Fruit fly (Drosophila melanogaster) whole organism, prepupa: ENCODE data around the gene CG5245.

Experiments used
- Blimp-1 ChIP-seq: fragments of 200-800 bp; sonication (Bioruptor generic); optimal IDR thresholded peaks from 3 replicates; lab custom pipeline; 2017; ENCODE audit warnings: missing biosample characterization, missing genetic modification characterization, mild to moderate bottlenecking, moderate library complexity, missing genetic modification reagents
- CG11762 ChIP-seq: fragments of 200-800 bp; sonication (Bioruptor generic); optimal IDR thresholded peaks from 3 replicates; lab custom pipeline; 2016; ENCODE audit warnings: missing biosample characterization, missing genetic modification characterization; ENCODE audit not compliant: insufficient read depth
- CG15336 ChIP-seq: fragments of 200-800 bp; sonication (Bioruptor generic); IDR thresholded peaks from 2 replicates; pipeline ENCODE4 v1.3.6; 2022; ENCODE audit warnings: missing biosample characterization, missing genetic modification characterization
- CG1621 ChIP-seq: fragments of 200-800 bp; sonication (Bioruptor generic); optimal IDR thresholded peaks from 3 replicates; lab custom pipeline; 2018; ENCODE audit warnings: missing biosample characterization, mild to moderate bottlenecking, missing genetic modification characterization
- CG16779 ChIP-seq: fragments of 200-800 bp; sonication (Bioruptor generic); optimal IDR thresholded peaks from 3 replicates; lab custom pipeline; 2017; ENCODE audit warnings: missing biosample characterization, mild to moderate bottlenecking, missing genetic modification characterization
- CG3032 ChIP-seq: fragments of 200-800 bp; optimal IDR thresholded peaks from 2 replicates; lab custom pipeline; 2019; ENCODE audit warnings: missing biosample characterization, mild to moderate bottlenecking, missing genetic modification characterization, moderate library complexity
- CG31627 ChIP-seq: fragments of 200-800 bp; sonication (Bioruptor generic); optimal IDR thresholded peaks from 3 replicates; lab custom pipeline; 2016; ENCODE audit warnings: missing biosample characterization, missing genetic modification characterization
- CG32006 ChIP-seq: fragments of 200-800 bp; sonication (Bioruptor generic); optimal IDR thresholded peaks from 3 replicates; lab custom pipeline; 2017; ENCODE audit warnings: missing biosample characterization, mild to moderate bottlenecking, missing genetic modification characterization
- CG34406 ChIP-seq: fragments of 200-800 bp; sonication (Bioruptor generic); optimal IDR thresholded peaks from 3 replicates; lab custom pipeline; 2016; ENCODE audit warnings: missing biosample characterization, missing genetic modification characterization
- CG4318 ChIP-seq: fragments of 200-800 bp; sonication (Bioruptor generic); optimal IDR thresholded peaks from 3 replicates; lab custom pipeline; 2017; ENCODE audit warnings: missing biosample characterization, mild to moderate bottlenecking, missing genetic modification characterization
- CG6163 ChIP-seq: fragments of 200-800 bp; sonication (Bioruptor generic); IDR thresholded peaks from 3 replicates; pipeline ENCODE4 v1.3.6; 2022; ENCODE audit warnings: missing biosample characterization, missing genetic modification characterization
- CG6792 ChIP-seq: fragments of 200-800 bp; sonication (Bioruptor generic); optimal IDR thresholded peaks from 3 replicates; lab custom pipeline; 2016; ENCODE audit warnings: missing biosample characterization, missing genetic modification characterization
- CG6854 ChIP-seq: fragments of 200-800 bp; sonication (Bioruptor generic); optimal IDR thresholded peaks from 2 replicates; lab custom pipeline; 2017; ENCODE audit warnings: missing biosample characterization, mild to moderate bottlenecking, missing genetic modification characterization
- CG7368 ChIP-seq: fragments of 200-800 bp; sonication (Bioruptor generic); optimal IDR thresholded peaks from 3 replicates; lab custom pipeline; 2016; ENCODE audit warnings: missing biosample characterization, missing genetic modification characterization
- CG8119 ChIP-seq: fragments of 200-800 bp; sonication (Bioruptor generic); IDR thresholded peaks from 3 replicates; pipeline ENCODE4 v1.3.6; 2022; ENCODE audit warnings: missing biosample characterization, missing genetic modification characterization
- CG9139 ChIP-seq: fragments of 200-800 bp; sonication (Bioruptor generic); optimal IDR thresholded peaks from 3 replicates; lab custom pipeline; 2017; ENCODE audit warnings: missing biosample characterization, mild to moderate bottlenecking, missing genetic modification characterization
- Eip78C ChIP-seq: fragments of 200-800 bp; sonication (Bioruptor generic); peaks from one replicate; lab custom pipeline; 2016; ENCODE audit warnings: missing biosample characterization, missing genetic modification characterization
- Eip93F ChIP-seq: fragments of 200-800 bp; sonication (Bioruptor generic); optimal IDR thresholded peaks from 2 replicates; lab custom pipeline; 2016; ENCODE audit warnings: missing biosample characterization, mild to moderate bottlenecking, missing genetic modification characterization
- Gug ChIP-seq: fragments of 200-800 bp; sonication (Bioruptor generic); IDR thresholded peaks from 2 replicates; pipeline ENCODE4 v1.3.6; 2022; ENCODE audit warnings: missing biosample characterization, missing genetic modification characterization
- Hr38 ChIP-seq: sonication (Bioruptor generic); optimal IDR thresholded peaks from 2 replicates; lab custom pipeline; 2016; ENCODE audit warnings: missing biosample characterization, missing genetic modification characterization
- Hr39 ChIP-seq: fragments of 200-800 bp; sonication (Bioruptor generic); optimal IDR thresholded peaks from 2 replicates; lab custom pipeline; 2016; ENCODE audit warnings: missing biosample characterization, missing genetic modification characterization
- Hr4 ChIP-seq: fragments of 200-800 bp; sonication (Bioruptor generic); optimal IDR thresholded peaks from 3 replicates; lab custom pipeline; 2016; ENCODE audit warnings: missing biosample characterization, missing genetic modification characterization
- Lpt ChIP-seq: fragments of 200-800 bp; sonication (Bioruptor generic); optimal IDR thresholded peaks from 3 replicates; lab custom pipeline; 2016; ENCODE audit warnings: missing biosample characterization, missing genetic modification characterization
- Met ChIP-seq: fragments of 200-800 bp; sonication (Bioruptor generic); optimal IDR thresholded peaks from 3 replicates; lab custom pipeline; 2016; ENCODE audit warnings: missing biosample characterization, missing genetic modification characterization
- Smox ChIP-seq: fragments of 200-800 bp; sonication (Bioruptor generic); optimal IDR thresholded peaks from 3 replicates; lab custom pipeline; 2016; ENCODE audit warnings: missing biosample characterization, missing genetic modification characterization
- Sox102F ChIP-seq: fragments of 200-800 bp; sonication (Bioruptor generic); optimal IDR thresholded peaks from 2 replicates; lab custom pipeline; 2016; ENCODE audit warnings: missing biosample characterization, mild to moderate bottlenecking, missing genetic modification characterization
- Sox14 ChIP-seq: fragments of 200-800 bp; sonication (Bioruptor generic); optimal IDR thresholded peaks from 3 replicates; lab custom pipeline; 2016; ENCODE audit warnings: missing biosample characterization, missing genetic modification characterization
- Sox15 ChIP-seq: fragments of 200-800 bp; sonication (Bioruptor generic); optimal IDR thresholded peaks from 3 replicates; lab custom pipeline; 2016; ENCODE audit warnings: missing biosample characterization, missing genetic modification characterization
- achi ChIP-seq: fragments of 200-800 bp; sonication (Bioruptor generic); optimal IDR thresholded peaks from 3 replicates; lab custom pipeline; 2016; ENCODE audit warnings: missing biosample characterization, missing genetic modification characterization
- cyc ChIP-seq: fragments of 200-800 bp; sonication (Bioruptor generic); optimal IDR thresholded peaks from 3 replicates; lab custom pipeline; 2016; ENCODE audit warnings: missing biosample characterization, missing genetic modification characterization
- dac ChIP-seq: fragments of 200-800 bp; sonication (Bioruptor generic); optimal IDR thresholded peaks from 2 replicates; lab custom pipeline; 2017; ENCODE audit warnings: missing biosample characterization, mild to moderate bottlenecking, missing genetic modification characterization
- dsx ChIP-seq: fragments of 200-800 bp; optimal IDR thresholded peaks from 3 replicates; lab custom pipeline; 2019; ENCODE audit warnings: missing biosample characterization, mild to moderate bottlenecking, missing genetic modification characterization, moderate library complexity; ENCODE audit not compliant: poor library complexity, severe bottlenecking
- eg ChIP-seq: fragments of 200-800 bp; sonication (Bioruptor generic); IDR thresholded peaks from 3 replicates; pipeline ENCODE4 v1.3.6; 2022; ENCODE audit warnings: missing biosample characterization, missing genetic modification characterization
- esn ChIP-seq: fragments of 200-800 bp; sonication (Bioruptor generic); optimal IDR thresholded peaks from 2 replicates; lab custom pipeline; 2016; ENCODE audit warnings: missing biosample characterization, mild to moderate bottlenecking, missing genetic modification characterization, moderate library complexity
- fd59A ChIP-seq: fragments of 200-800 bp; sonication (Bioruptor generic); optimal IDR thresholded peaks from 2 replicates; lab custom pipeline; 2017; ENCODE audit warnings: missing biosample characterization, mild to moderate bottlenecking, missing genetic modification characterization, missing genetic modification reagents
- fd85E ChIP-seq: fragments of 200-800 bp; sonication (Bioruptor generic); optimal IDR thresholded peaks from 3 replicates; lab custom pipeline; 2016; ENCODE audit warnings: missing biosample characterization, missing genetic modification characterization
- fkh ChIP-seq: fragments of 200-800 bp; sonication (Bioruptor generic); optimal IDR thresholded peaks from 3 replicates; lab custom pipeline; 2017; ENCODE audit warnings: missing biosample characterization, mild to moderate bottlenecking, missing genetic modification characterization, moderate library complexity
- lz ChIP-seq: fragments of 200-800 bp; sonication (Bioruptor generic); optimal IDR thresholded peaks from 3 replicates; lab custom pipeline; 2016; ENCODE audit warnings: missing biosample characterization, missing genetic modification characterization
- net ChIP-seq: fragments of 200-800 bp; sonication (Bioruptor generic); optimal IDR thresholded peaks from 3 replicates; lab custom pipeline; 2016; ENCODE audit warnings: missing biosample characterization, missing genetic modification characterization
- pdm3 ChIP-seq: fragments of 200-800 bp; sonication (Bioruptor generic); optimal IDR thresholded peaks from 3 replicates; lab custom pipeline; 2016; ENCODE audit warnings: missing biosample characterization, missing genetic modification characterization
- salr ChIP-seq, 2 experiments: fragments of 200-800 bp; sonication (Bioruptor generic); optimal IDR thresholded peaks; 3 replicates each; lab custom pipeline; 2016 to 2018; ENCODE audit warnings: missing biosample characterization in 2 of 2, missing genetic modification characterization in 2 of 2, mild to moderate bottlenecking in 1 of 2
- ss ChIP-seq, 2 experiments: fragments of 200-800 bp; sonication (Bioruptor generic); optimal IDR thresholded peaks; 2 replicates in 1 of 2; 3 replicates in 1 of 2; lab custom pipeline; 2017 to 2018; ENCODE audit warnings: mild to moderate bottlenecking in 2 of 2, missing biosample characterization in 2 of 2, missing genetic modification characterization in 2 of 2, moderate library complexity in 1 of 2
- svp ChIP-seq: fragments of 200-800 bp; sonication (Bioruptor generic); peaks from one replicate; lab custom pipeline; 2016; ENCODE audit warnings: missing biosample characterization, missing genetic modification characterization
- topi ChIP-seq: fragments of 200-800 bp; sonication (Bioruptor generic); optimal IDR thresholded peaks from 3 replicates; lab custom pipeline; 2016; ENCODE audit warnings: missing biosample characterization, missing genetic modification characterization

Gene CG5245

dm6 chr3R:12425510-12426309, 3.6 kb upstream of the CG5245 start, which contains the start of gene Pp1-87B:
Gene Pp1-87B (minus strand): TSS chr3R:12425917.
- TF ChIP-seq CG1621 (peak; percentile 20), ss (GFP tag; optimal IDR thresholded peaks at IDR 0.05; lab: Kevin White, UChicago) (no peak), esn (GFP tag; lab: Kevin White, UChicago) (peak; percentile 17), dsx (GFP tag; lab: Kevin White, UChicago) (no peak), CG16779 (tag; lab: Kevin White, UChicago) (no peak), Blimp-1 (GFP tag; lab: Kevin White, UChicago) (no peak), CG31627 (GFP tag; lab: Kevin White, UChicago) (peak; percentile 29), CG15336 (GFP tag; lab: Robert Waterston, UW) (no peak), CG7368 (GFP tag; lab: Kevin White, UChicago) (no peak), topi (GFP tag; lab: Kevin White, UChicago) (no peak), CG3032 (tag; lab: Kevin White, UChicago) (peak; percentile 5), salr (GFP tag; optimal IDR thresholded peaks at IDR 0.05; lab: Kevin White, UChicago) (no peak), fd59A (no peak), eg (GFP tag; lab: Robert Waterston, UW) (no peak), CG6854 (no peak), svp (GFP tag; lab: Kevin White, UChicago) (no peak), fkh (GFP tag; lab: Kevin White, UChicago) (no peak), Eip78C (peak; percentile 69)

dm6 chr3R:12426310-12426653, 3.1 kb upstream of the CG5245 start, which contains the start of gene NANS:
Gene NANS (plus strand): TSS chr3R:12426578.
- TF ChIP-seq CG6854: peak; percentile 17
- no peak for TF ChIP-seq Blimp-1 (GFP tag; lab: Kevin White, UChicago)

- TF ChIP-seq fd85E (GFP tag; lab: Kevin White, UChicago) (no peak), Sox102F (GFP tag; lab: Kevin White, UChicago) (no peak), CG6163 (GFP tag; lab: Robert Waterston, UW) (peak; percentile 40; the same call in 1 of the 3 replicates), fd59A (no peak), CG6792 (GFP tag; lab: Kevin White, UChicago) (no peak), CG6854 (no peak), CG4318 (GFP tag; lab: Kevin White, UChicago) (no peak), dsx (GFP tag; lab: Kevin White, UChicago) (peak; percentile 18), CG8119 (GFP tag; lab: Robert Waterston, UW) (no peak), CG32006 (no peak), dac (no peak), Gug (GFP tag; lab: Robert Waterston, UW) (0 out of 2 replicates have a peak, but pooled peaks have one; percentile 30), svp (GFP tag; lab: Kevin White, UChicago) (no peak), pdm3 (GFP tag; lab: Kevin White, UChicago) (no peak), eg (GFP tag; lab: Robert Waterston, UW) (no peak; the same call in 2 of the 3 replicates), Eip78C (peak; percentile 77), cyc (peak; percentile 23), CG16779 (tag; lab: Kevin White, UChicago) (no peak), Blimp-1 (GFP tag; lab: Kevin White, UChicago) (no peak), achi (GFP tag; lab: Kevin White, UChicago) (no peak), fkh (GFP tag; lab: Kevin White, UChicago) (no peak), Hr38 (GFP tag; lab: Kevin White, UChicago) (no peak), Lpt (GFP tag; lab: Kevin White, UChicago) (no peak), CG15336 (GFP tag; lab: Robert Waterston, UW) (no peak), net (no peak), Hr4 (GFP tag; lab: Kevin White, UChicago) (no peak), Hr39 (GFP tag; lab: Kevin White, UChicago) (no peak), Sox14 (GFP tag; lab: Kevin White, UChicago) (peak; percentile 48), Eip93F (GFP tag; lab: Kevin White, UChicago) (no peak), CG34406 (peak; percentile 16), lz (GFP tag; lab: Kevin White, UChicago) (peak; percentile 22), CG9139 (GFP tag; lab: Kevin White, UChicago) (no peak), Met (GFP tag; lab: Kevin White, UChicago) (no peak), CG11762 (no peak), CG1621 (no peak), Smox (GFP tag; lab: Kevin White, UChicago) (no peak), esn (GFP tag; lab: Kevin White, UChicago) (peak; percentile 22), Sox15 (no peak)
These were observed 1.7 kb downstream of the CG5245 start, which contains the start of gene Prosalpha2 for dm6 chr3R:12431030-12431489. Gene Prosalpha2 (plus strand): TSS chr3R:12431321.
